Fruit fly (Drosophila melanogaster) whole organism, embryonic: ENCODE measurements around the gene CG10589.
A peak's percentile ranks its signal among the peaks of the same experiment; 100 is the strongest.

ENCODE experiments used
- Asciz ChIP-seq: fragments of 200-800 bp; sonication (Bioruptor generic); optimal IDR thresholded peaks from 2 replicates; lab custom pipeline; 2017; ENCODE audit warnings: missing biosample characterization, mild to moderate bottlenecking, missing genetic modification characterization, missing genetic modification reagents
- Atf6 ChIP-seq: fragments of 200-800 bp; sonication (Bioruptor generic); IDR thresholded peaks from 2 replicates; pipeline ENCODE4 v1.3.6; 2022; ENCODE audit warnings: missing biosample characterization, missing genetic modification characterization
- Awh ChIP-seq: fragments of 200-800 bp; sonication (Bioruptor generic); IDR thresholded peaks from 2 replicates; pipeline ENCODE4, ENCODE4 v1.3.6; 2022; ENCODE audit warnings: missing biosample characterization, missing genetic modification characterization
- CG11696 ChIP-seq: fragments of 200-800 bp; sonication (Bioruptor generic); IDR thresholded peaks from 2 replicates; pipeline ENCODE4 v1.3.6; 2022; ENCODE audit warnings: missing biosample characterization, missing genetic modification characterization
- CG12769 ChIP-seq: fragments of 200-800 bp; sonication (Bioruptor generic); optimal IDR thresholded peaks from 2 replicates; lab custom pipeline; 2019; ENCODE audit warnings: missing biosample characterization, mild to moderate bottlenecking, missing genetic modification characterization, moderate library complexity
- CG13287 ChIP-seq: fragments of 200-800 bp; sonication (Bioruptor generic); IDR thresholded peaks from 2 replicates; pipeline ENCODE4 v1.3.6; 2022; ENCODE audit warnings: missing biosample characterization, missing genetic modification characterization; ENCODE audit not compliant: partially characterized antibody
- CG13424 ChIP-seq: fragments of 200-800 bp; sonication (Bioruptor generic); optimal IDR thresholded peaks from 2 replicates; lab custom pipeline; 2019; ENCODE audit warnings: missing biosample characterization, mild to moderate bottlenecking, missing genetic modification characterization, moderate library complexity
- CG15479 ChIP-seq: fragments of 200-800 bp; sonication (Bioruptor generic); optimal IDR thresholded peaks from 3 replicates; lab custom pipeline; 2019; ENCODE audit warnings: missing biosample characterization, mild to moderate bottlenecking, missing genetic modification characterization, moderate library complexity
- CG1603 ChIP-seq: fragments of 200-800 bp; sonication (Bioruptor generic); optimal IDR thresholded peaks from 2 replicates; lab custom pipeline; 2019; ENCODE audit warnings: missing biosample characterization, mild to moderate bottlenecking, missing genetic modification characterization, moderate library complexity
- CG16779 ChIP-seq: fragments of 200-800 bp; sonication (Bioruptor generic); IDR thresholded peaks from 2 replicates; pipeline ENCODE4 v1.3.6; 2022; ENCODE audit warnings: missing biosample characterization, missing genetic modification characterization
- CG17361 ChIP-seq: fragments of 200-800 bp; sonication (Bioruptor generic); IDR thresholded peaks from 3 replicates; pipeline ENCODE4 v1.3.6; 2022; ENCODE audit warnings: missing biosample characterization, missing genetic modification characterization
- CG17568 ChIP-seq: fragments of 200-800 bp; sonication (Bioruptor generic); optimal IDR thresholded peaks from 2 replicates; lab custom pipeline; 2018; ENCODE audit warnings: missing biosample characterization, mild to moderate bottlenecking, missing genetic modification characterization, moderate library complexity
- CG1832 ChIP-seq: fragments of 200-800 bp; sonication (Bioruptor generic); optimal IDR thresholded peaks from 2 replicates; lab custom pipeline; 2017; ENCODE audit warnings: missing biosample characterization, mild to moderate bottlenecking, missing genetic modification characterization, inconsistent platforms
- CG2116 ChIP-seq: fragments of 200-800 bp; sonication (Bioruptor generic); optimal IDR thresholded peaks from 3 replicates; lab custom pipeline; 2018; ENCODE audit warnings: missing biosample characterization, mild to moderate bottlenecking, missing genetic modification characterization
- CG2202 ChIP-seq: fragments of 200-800 bp; sonication (Bioruptor generic); optimal IDR thresholded peaks from 2 replicates; lab custom pipeline; 2018; ENCODE audit warnings: missing biosample characterization, mild to moderate bottlenecking, missing genetic modification characterization
- CG33557 ChIP-seq: fragments of 200-800 bp; sonication (Bioruptor generic); optimal IDR thresholded peaks from 2 replicates; lab custom pipeline; 2019; ENCODE audit warnings: missing biosample characterization, mild to moderate bottlenecking, missing genetic modification characterization, moderate library complexity
- CG3995 ChIP-seq: fragments of 200-800 bp; sonication (Bioruptor generic); optimal IDR thresholded peaks from 3 replicates; lab custom pipeline; 2016; ENCODE audit warnings: missing biosample characterization, missing genetic modification characterization
- CG4360 ChIP-seq: fragments of 200-800 bp; sonication (Bioruptor generic); IDR thresholded peaks from 2 replicates; pipeline ENCODE4 v1.3.6; 2022; ENCODE audit warnings: missing biosample characterization, missing genetic modification characterization
- CG6765 ChIP-seq: fragments of 200-800 bp; sonication (Bioruptor generic); optimal IDR thresholded peaks from 3 replicates; lab custom pipeline; 2017; ENCODE audit warnings: missing biosample characterization, mild to moderate bottlenecking, missing genetic modification characterization
- CG8281 ChIP-seq: fragments of 200-800 bp; sonication (Bioruptor generic); optimal IDR thresholded peaks from 2 replicates; lab custom pipeline; 2018; ENCODE audit warnings: missing biosample characterization, mild to moderate bottlenecking, missing genetic modification characterization, moderate library complexity
- Gug ChIP-seq: fragments of 200-800 bp; sonication (Bioruptor generic); IDR thresholded peaks from 4 replicates; pipeline ENCODE4 v1.3.6; 2022; ENCODE audit warnings: missing biosample characterization, missing genetic modification characterization
- H15 ChIP-seq: fragments of 200-800 bp; sonication (Bioruptor generic); IDR thresholded peaks from 3 replicates; pipeline ENCODE4 v1.3.6; 2022; ENCODE audit warnings: missing biosample characterization, missing genetic modification characterization
- HLH54F ChIP-seq: fragments of 200-800 bp; sonication (Bioruptor generic); optimal IDR thresholded peaks from 3 replicates; lab custom pipeline; 2016; ENCODE audit warnings: missing biosample characterization, missing genetic modification characterization
- Kr ChIP-seq: fragments of 200-800 bp; sonication (Bioruptor generic); optimal IDR thresholded peaks from 2 replicates; lab custom pipeline; 2017; ENCODE audit warnings: missing biosample characterization, mild to moderate bottlenecking, missing genetic modification characterization
- Lim3 ChIP-seq: fragments of 200-800 bp; sonication (Bioruptor generic); IDR thresholded peaks from 2 replicates; pipeline ENCODE4 v1.3.6; 2022; ENCODE audit warnings: missing biosample characterization, missing genetic modification characterization
- Med ChIP-seq: fragments of 200-800 bp; sonication (Bioruptor generic); peaks from one replicate; lab custom pipeline; 2016; ENCODE audit warnings: missing biosample characterization, missing genetic modification characterization, mild to moderate bottlenecking, inconsistent platforms, moderate library complexity
- PHDP ChIP-seq: fragments of 200-800 bp; sonication (Bioruptor generic); optimal IDR thresholded peaks from 3 replicates; lab custom pipeline; 2018; ENCODE audit warnings: missing biosample characterization, mild to moderate bottlenecking, missing genetic modification characterization, moderate library complexity
- Stat92E ChIP-seq, 3 experiments: fragments of >200 bp in 2 of 3; fragments of 200-800 bp in 1 of 3; sonication (Bioruptor generic) in 1 of 3; optimal IDR thresholded peaks; 2 replicates each; lab custom pipeline; 2017 to 2019; ENCODE audit warnings: missing biosample characterization in 3 of 3, missing genetic modification characterization in 3 of 3, mild to moderate bottlenecking in 1 of 3, moderate library complexity in 1 of 3
- Taf1 ChIP-seq: fragments of 200-800 bp; sonication (Bioruptor generic); IDR thresholded peaks from 2 replicates; pipeline ENCODE4 v1.3.6; 2022; ENCODE audit warnings: missing biosample characterization, missing genetic modification characterization
- bsh ChIP-seq, 2 experiments: fragments of 200-800 bp; sonication (Bioruptor generic); optimal IDR thresholded peaks; 2 replicates each; lab custom pipeline; 2017 to 2018; ENCODE audit warnings: mild to moderate bottlenecking in 2 of 2, missing biosample characterization in 2 of 2, missing genetic modification characterization in 2 of 2, moderate library complexity in 1 of 2
- btn ChIP-seq: fragments of 200-800 bp; sonication (Bioruptor generic); optimal IDR thresholded peaks from 2 replicates; lab custom pipeline; 2016; ENCODE audit warnings: missing biosample characterization, missing genetic modification characterization
- cato ChIP-seq: fragments of 200-800 bp; sonication (Bioruptor generic); optimal IDR thresholded peaks from 2 replicates; lab custom pipeline; 2016; ENCODE audit warnings: missing biosample characterization, missing genetic modification characterization, borderline replicate concordance
- caup ChIP-seq: fragments of 200-800 bp; sonication (Bioruptor generic); optimal IDR thresholded peaks from 3 replicates; lab custom pipeline; 2017; ENCODE audit warnings: missing biosample characterization, mild to moderate bottlenecking, missing genetic modification characterization, moderate library complexity; ENCODE audit not compliant: severe bottlenecking
- ci ChIP-seq: fragments of 200-800 bp; sonication (Bioruptor generic); IDR thresholded peaks from 3 replicates; pipeline ENCODE4 v1.3.6; 2022; ENCODE audit warnings: missing biosample characterization, missing genetic modification characterization
- dm ChIP-seq: fragments of 200-800 bp; sonication (Bioruptor generic); optimal IDR thresholded peaks from 3 replicates; lab custom pipeline; 2016; ENCODE audit warnings: missing biosample characterization, missing genetic modification characterization
- fd102C ChIP-seq: fragments of 200-800 bp; sonication (Bioruptor generic); optimal IDR thresholded peaks from 2 replicates; lab custom pipeline; 2018; ENCODE audit warnings: missing biosample characterization, mild to moderate bottlenecking, missing genetic modification characterization, moderate library complexity
- fru ChIP-seq: fragments of >200 bp; optimal IDR thresholded peaks from 2 replicates; lab custom pipeline; 2017
- gce ChIP-seq: fragments of 200-800 bp; sonication (Bioruptor generic); IDR thresholded peaks from 3 replicates; pipeline ENCODE4 v1.3.6; 2022; ENCODE audit warnings: missing biosample characterization, missing genetic modification characterization
- mirr ChIP-seq: fragments of 200-800 bp; sonication (Bioruptor generic); optimal IDR thresholded peaks from 3 replicates; lab custom pipeline; 2018; ENCODE audit warnings: missing biosample characterization, mild to moderate bottlenecking, missing genetic modification characterization
- oc ChIP-seq: fragments of 200-800 bp; sonication (Bioruptor generic); optimal IDR thresholded peaks from 2 replicates; lab custom pipeline; 2018; ENCODE audit warnings: missing biosample characterization, mild to moderate bottlenecking, missing genetic modification characterization, moderate library complexity
- onecut ChIP-seq: fragments of 200-800 bp; sonication (Bioruptor generic); IDR thresholded peaks from 2 replicates; pipeline ENCODE4 v1.3.6; 2022; ENCODE audit warnings: missing biosample characterization, missing genetic modification characterization
- p53 ChIP-seq: fragments of 200-800 bp; sonication (Bioruptor generic); optimal IDR thresholded peaks from 2 replicates; lab custom pipeline; 2016; ENCODE audit warnings: missing biosample characterization, missing genetic modification characterization
- pros ChIP-seq: fragments of 200-800 bp; sonication (Bioruptor generic); optimal IDR thresholded peaks from 3 replicates; lab custom pipeline; 2019; ENCODE audit warnings: missing biosample characterization, mild to moderate bottlenecking, missing genetic modification characterization, moderate library complexity
- sc ChIP-seq, 3 experiments: fragments of >200 bp in 2 of 3; fragments of 200-800 bp in 1 of 3; sonication (Bioruptor generic) in 1 of 3; optimal IDR thresholded peaks; 2 replicates in 2 of 3; 3 replicates in 1 of 3; lab custom pipeline; 2017; ENCODE audit warnings: mild to moderate bottlenecking in 1 of 3, missing biosample characterization in 1 of 3, missing genetic modification characterization in 1 of 3, missing genetic modification reagents in 1 of 3
- sr ChIP-seq: fragments of 200-800 bp; sonication (Bioruptor generic); IDR thresholded peaks from 3 replicates; pipeline ENCODE4 v1.3.6; 2022; ENCODE audit warnings: missing biosample characterization, missing genetic modification characterization
- unc-4 ChIP-seq: fragments of 200-800 bp; sonication (Bioruptor generic); IDR thresholded peaks from 2 replicates; pipeline ENCODE4 v1.3.6; 2022; ENCODE audit warnings: missing biosample characterization, missing genetic modification characterization; ENCODE audit not compliant: partially characterized antibody
- z ChIP-seq: fragments of 200-800 bp; sonication (Bioruptor generic); IDR thresholded peaks from 3 replicates; pipeline ENCODE4 v1.3.6; 2022; ENCODE audit warnings: missing biosample characterization, missing genetic modification characterization
- zen ChIP-seq: fragments of 200-800 bp; sonication (Bioruptor generic); optimal IDR thresholded peaks from 3 replicates; lab custom pipeline; 2018; ENCODE audit warnings: missing biosample characterization, mild to moderate bottlenecking, missing genetic modification characterization, moderate library complexity

The CG10589 gene

dm6 chr3L:20922279-20922830 lies 5.3 kb upstream of the CG10589 start (continued):
- TF ChIP-seq Stat92E (GFP tag; optimal IDR thresholded peaks at IDR 0.05; lab: Kevin White, UChicago) (peak in 1 of 3 experiments; percentile 65), PHDP (tag; lab: Kevin White, UChicago) (peak; percentile 2), dm (GFP tag; lab: Kevin White, UChicago) (peak; percentile 8), CG33557 (peak; percentile 46), CG2116 (GFP tag; lab: Kevin White, UChicago) (no peak), Taf1 (GFP tag; lab: Robert Waterston, UW) (no peak), Kr (GFP tag; lab: Kevin White, UChicago) (peak; percentile 90), Gug (no peak), bsh (GFP tag; optimal IDR thresholded peaks at IDR 0.05; lab: Kevin White, UChicago) (peak in 1 of 2 experiments; percentile 9), CG4360 (GFP tag; lab: Robert Waterston, UW) (peak; percentile 88), Lim3 (0 out of 2 replicates have a peak, but pooled peaks have one; percentile 9), Asciz (GFP tag; lab: Kevin White, UChicago) (peak; percentile 35), CG1603 (tag; lab: Kevin White, UChicago) (peak; percentile 17), ci (GFP tag; lab: Robert Waterston, UW) (peak; percentile 75; the same call in 2 of the 3 replicates), HLH54F (GFP tag; lab: Kevin White, UChicago) (no peak), CG6765 (GFP tag; lab: Kevin White, UChicago) (no peak), Awh (GFP tag; lab: Robert Waterston, UW) (no peak), zen (tag; lab: Kevin White, UChicago) (peak; percentile 47), fd102C (GFP tag; lab: Kevin White, UChicago) (peak; percentile 21), Atf6 (0 out of 2 replicates have a peak, but pooled peaks have one; percentile 19), onecut (GFP tag; lab: Robert Waterston, UW) (peak; percentile 20; the same call in 1 of the 2 replicates), fru (lab: Kevin White, UChicago) (no peak), CG17568 (GFP tag; lab: Kevin White, UChicago) (peak; percentile 9), CG16779 (GFP tag; lab: Robert Waterston, UW) (no peak), caup (GFP tag; lab: Kevin White, UChicago) (peak; percentile 12), H15 (GFP tag; lab: Robert Waterston, UW) (0 out of 3 replicates have a peak, but pooled peaks have one; percentile 8), CG17361 (GFP tag; lab: Robert Waterston, UW) (no peak), z (GFP tag; lab: Robert Waterston, UW) (peak; percentile 61; the same call in 1 of the 3 replicates), CG2202 (tag; lab: Kevin White, UChicago) (peak; percentile 39), Med (GFP tag; lab: Kevin White, UChicago) (peak; percentile 64), CG12769 (tag; lab: Kevin White, UChicago) (peak; percentile 19), sc (optimal IDR thresholded peaks at IDR 0.05; lab: Kevin White, UChicago) (no peak), sc (GFP tag; optimal IDR thresholded peaks at IDR 0.05; lab: Kevin White, UChicago) (peak; percentile 31), pros (GFP tag; lab: Kevin White, UChicago) (peak; percentile 85), CG13424 (tag; lab: Kevin White, UChicago) (peak; percentile 13), CG13287 (GFP tag; lab: Robert Waterston, UW) (no peak), gce (GFP tag; lab: Robert Waterston, UW) (no peak), CG15479 (peak; percentile 100)

dm6 chr3L:20923030-20923591 lies 4.5 kb upstream of the CG10589 start:
- TF ChIP-seq oc (tag; lab: Kevin White, UChicago) (peak; percentile 2), CG1832 (GFP tag; lab: Kevin White, UChicago) (no peak), CG11696 (GFP tag; lab: Robert Waterston, UW) (no peak), p53 (no peak), fd102C (GFP tag; lab: Kevin White, UChicago) (peak; percentile 53), unc-4 (no peak), cato (GFP tag; lab: Kevin White, UChicago) (peak; percentile 14), pros (GFP tag; lab: Kevin White, UChicago) (no peak), CG4360 (GFP tag; lab: Robert Waterston, UW) (no peak), mirr (GFP tag; lab: Kevin White, UChicago) (no peak), CG8281 (tag; lab: Kevin White, UChicago) (no peak), btn (GFP tag; lab: Kevin White, UChicago) (peak; percentile 34), CG3995 (GFP tag; lab: Kevin White, UChicago) (no peak), sr (GFP tag; lab: Robert Waterston, UW) (no peak)
